Fruit fly (Drosophila melanogaster): ENCODE results near the gene Npc2e.
A peak's percentile ranks its signal among the peaks of the same experiment; 100 is the strongest.

Npc2e gene

dm6 chr3R:10048035-10048774, 4.9 kb upstream of the Npc2e start (continued):
- TF ChIP-seq slp2 (GFP tag; optimal IDR thresholded peaks at IDR 0.05) (no peak), Xrp1 (GFP tag; IDR thresholded peaks at IDR 0.05) (peak; percentile 15; the same call in 1 of the 2 replicates), unc-4 (GFP tag; IDR thresholded peaks at IDR 0.05; ENCODE audit: partially characterized antibody) (no peak), Vsx1 (GFP tag; optimal IDR thresholded peaks at IDR 0.05) (no peak), gem (tag; optimal IDR thresholded peaks at IDR 0.05) (no peak), CG10543 (GFP tag; optimal IDR thresholded peaks at IDR 0.05) (peak; percentile 6), CG10979 (tag; optimal IDR thresholded peaks at IDR 0.05) (peak; percentile 52), Abd-B (GFP tag; optimal IDR thresholded peaks at IDR 0.05) (peak; percentile 13), crp (GFP tag; optimal IDR thresholded peaks at IDR 0.05) (no peak), NfI (GFP tag; optimal IDR thresholded peaks at IDR 0.05) (peak; percentile 36), HHEX (GFP tag; optimal IDR thresholded peaks at IDR 0.05) (peak; percentile 38), gcm2 (GFP tag; optimal IDR thresholded peaks at IDR 0.05) (no peak), CG4820 (GFP tag; optimal IDR thresholded peaks at IDR 0.05) (no peak), CG15073 (GFP tag; optimal IDR thresholded peaks at IDR 0.05) (no peak), CG8924 (tag; optimal IDR thresholded peaks at IDR 0.05) (peak; percentile 11), gro (GFP tag; optimal IDR thresholded peaks at IDR 0.05) (no peak), CG6791 (GFP tag; IDR thresholded peaks at IDR 0.05; ENCODE audit: partially characterized antibody) (0 out of 3 replicates have a peak, but pooled peaks have one; percentile 46), seq (GFP tag; IDR thresholded peaks at IDR 0.05) (no peak), da (GFP tag; optimal IDR thresholded peaks at IDR 0.05) (no peak), gt (GFP tag; IDR thresholded peaks at IDR 0.05) (no peak), Rx (GFP tag; IDR thresholded peaks at IDR 0.05) (no peak), CG1602 (GFP tag; optimal IDR thresholded peaks at IDR 0.05) (peak; percentile 11), CG1529 (GFP tag; optimal IDR thresholded peaks at IDR 0.05) (peak; percentile 34), CG14441 (GFP tag; IDR thresholded peaks at IDR 0.05) (no peak), CG8388 (GFP tag; optimal IDR thresholded peaks at IDR 0.05) (peak; percentile 30), corto (GFP tag; optimal IDR thresholded peaks at IDR 0.05) (no peak), Bgb (GFP tag; IDR thresholded peaks at IDR 0.05; ENCODE audit: partially characterized antibody) (peak; percentile 35; the same call in 1 of the 2 replicates), fd3F (GFP tag; optimal IDR thresholded peaks at IDR 0.05) (no peak), CG3281 (GFP tag; optimal IDR thresholded peaks at IDR 0.05) (peak; percentile 45), ham (GFP tag; IDR thresholded peaks at IDR 0.05) (no peak), HLH4C (GFP tag; IDR thresholded peaks at IDR 0.05; ENCODE audit: partially characterized antibody) (no peak), Asciz (GFP tag; optimal IDR thresholded peaks at IDR 0.05) (peak; percentile 66), CG16813 (GFP tag; IDR thresholded peaks at IDR 0.05; ENCODE audit: partially characterized antibody) (no peak), eyg (GFP tag; optimal IDR thresholded peaks at IDR 0.05) (no peak), Oli (tag; optimal IDR thresholded peaks at IDR 0.05) (peak; percentile 64), Sin3A (optimal IDR thresholded peaks at IDR 0.05) (no peak), br (optimal IDR thresholded peaks at IDR 0.05) (no peak), CG9437 (GFP tag; optimal IDR thresholded peaks at IDR 0.05) (peak; percentile 54), CG30020 (tag; optimal IDR thresholded peaks at IDR 0.05) (no peak), CG3847 (GFP tag; IDR thresholded peaks at IDR 0.05) (0 out of 2 replicates have a peak, but pooled peaks have one; percentile 9), bsh (GFP tag; optimal IDR thresholded peaks at IDR 0.05) (peak in 1 of 2 experiments; percentile 28), nom (GFP tag; optimal IDR thresholded peaks at IDR 0.05) (no peak), tap (tag; optimal IDR thresholded peaks at IDR 0.05) (peak; percentile 2)
